Worm (Caenorhabditis elegans) whole organism, mixed stage, embryonic: ENCODE measurements around the gene F10E9.12.

Source experiments
- M03D4.4 ChIP-seq: sonication (generic microtip); optimal IDR thresholded peaks from 2 replicates; lab custom pipeline; 2017; ENCODE audit warnings: mild to moderate bottlenecking, missing genetic modification characterization, missing compliant biosample characterization
- bed-3 ChIP-seq: fragments of 200-800 bp; sonication (Bioruptor generic); optimal IDR thresholded peaks from 3 replicates; lab custom pipeline; 2018; ENCODE audit warnings: mild to moderate bottlenecking, missing genetic modification characterization, moderate library complexity, missing compliant biosample characterization
- blmp-1 ChIP-seq: fragments of 150-350 bp; optimal IDR thresholded peaks from 2 replicates; lab custom pipeline; 2014; ENCODE audit warnings: missing biosample characterization, missing genetic modification characterization
- ceh-39 ChIP-seq: fragments of 150-350 bp; optimal IDR thresholded peaks from 2 replicates; lab custom pipeline; 2014; ENCODE audit warnings: missing biosample characterization, missing genetic modification characterization
- ceh-43 ChIP-seq: fragments of 200-800 bp; sonication (Bioruptor generic); optimal IDR thresholded peaks from 2 replicates; lab custom pipeline; 2018; ENCODE audit warnings: mild to moderate bottlenecking, missing genetic modification characterization, moderate library complexity, missing compliant biosample characterization
- ceh-83 ChIP-seq: fragments of 200-800 bp; sonication (Bioruptor generic); optimal IDR thresholded peaks from 2 replicates; lab custom pipeline; 2018; ENCODE audit warnings: mild to moderate bottlenecking, missing genetic modification characterization, missing compliant biosample characterization
- ces-1 ChIP-seq: fragments of 150-350 bp; optimal IDR thresholded peaks from 2 replicates; lab custom pipeline; 2014; ENCODE audit warnings: missing biosample characterization, missing genetic modification reagents, missing genetic modification characterization
- cnd-1 ChIP-seq: fragments of 200-800 bp; sonication (Bioruptor generic); optimal IDR thresholded peaks from 2 replicates; lab custom pipeline; 2018; ENCODE audit warnings: mild to moderate bottlenecking, missing genetic modification characterization, missing compliant biosample characterization
- elt-1 ChIP-seq: sonication (generic microtip); optimal IDR thresholded peaks from 2 replicates; lab custom pipeline; 2017; ENCODE audit warnings: missing genetic modification characterization, mild to moderate bottlenecking, missing compliant biosample characterization, antibody characterized with exemption, moderate library complexity, borderline replicate concordance; ENCODE audit not compliant: insufficient read depth
- elt-3 ChIP-seq: fragments of 150-350 bp; optimal IDR thresholded peaks from 2 replicates; lab custom pipeline; 2014; ENCODE audit warnings: missing biosample characterization, missing genetic modification characterization
- flh-1 ChIP-seq: fragments of 200-800 bp; sonication (Bioruptor generic); optimal IDR thresholded peaks from 2 replicates; lab custom pipeline; 2018; ENCODE audit warnings: mild to moderate bottlenecking, missing genetic modification characterization, moderate library complexity, missing compliant biosample characterization
- ham-2 ChIP-seq: fragments of 200-800 bp; sonication (Bioruptor generic); optimal IDR thresholded peaks from 2 replicates; lab custom pipeline; 2018; ENCODE audit warnings: mild to moderate bottlenecking, missing genetic modification characterization, missing compliant biosample characterization
- hlh-1 ChIP-seq: fragments of 150-350 bp; optimal IDR thresholded peaks from 2 replicates; lab custom pipeline; 2014; ENCODE audit warnings: missing biosample characterization, missing genetic modification reagents, missing genetic modification characterization
- lin-13 ChIP-seq: fragments of 150-350 bp; optimal IDR thresholded peaks from 2 replicates; lab custom pipeline; 2014; ENCODE audit warnings: missing biosample characterization, missing genetic modification characterization
- lin-32 ChIP-seq: fragments of 200-800 bp; sonication (Bioruptor generic); optimal IDR thresholded peaks from 2 replicates; lab custom pipeline; 2018; ENCODE audit warnings: mild to moderate bottlenecking, missing genetic modification characterization, missing compliant biosample characterization
- lsy-2 ChIP-seq: fragments of 150-350 bp; optimal IDR thresholded peaks from 2 replicates; lab custom pipeline; 2014; ENCODE audit warnings: missing biosample characterization, missing genetic modification characterization
- mep-1 ChIP-seq: fragments of 150-350 bp; optimal IDR thresholded peaks from 2 replicates; lab custom pipeline; 2017; ENCODE audit warnings: missing biosample characterization, missing genetic modification reagents, missing genetic modification characterization, inconsistent platforms
- mls-2 ChIP-seq: sonication (generic microtip); optimal IDR thresholded peaks from 2 replicates; lab custom pipeline; 2016; ENCODE audit warnings: mild to moderate bottlenecking, missing genetic modification characterization, moderate library complexity, missing compliant biosample characterization
- nhr-12 ChIP-seq: fragments of 150-350 bp; optimal IDR thresholded peaks from 2 replicates; lab custom pipeline; 2014; ENCODE audit warnings: missing biosample characterization, missing genetic modification characterization
- nhr-2 ChIP-seq: fragments of 150-350 bp; optimal IDR thresholded peaks from 2 replicates; lab custom pipeline; 2014; ENCODE audit warnings: missing biosample characterization, missing genetic modification characterization
- nhr-237 ChIP-seq: fragments of 150-350 bp; optimal IDR thresholded peaks from 2 replicates; lab custom pipeline; 2014; ENCODE audit warnings: missing biosample characterization, missing genetic modification characterization
- nhr-28 ChIP-seq: fragments of 150-350 bp; optimal IDR thresholded peaks from 2 replicates; lab custom pipeline; 2014; ENCODE audit warnings: missing biosample characterization, missing genetic modification characterization
- nhr-76 ChIP-seq: sonication (generic microtip); optimal IDR thresholded peaks from 2 replicates; lab custom pipeline; 2017; ENCODE audit warnings: missing biosample characterization, missing genetic modification characterization
- sptf-1 ChIP-seq: sonication (generic microtip); optimal IDR thresholded peaks from 2 replicates; lab custom pipeline; 2017; ENCODE audit warnings: mild to moderate bottlenecking, missing genetic modification characterization, moderate library complexity, missing compliant biosample characterization
- unc-120 ChIP-seq: sonication (generic microtip); optimal IDR thresholded peaks from 2 replicates; lab custom pipeline; 2017; ENCODE audit warnings: missing genetic modification characterization, missing compliant biosample characterization; ENCODE audit not compliant: poor library complexity, severe bottlenecking
- unc-39 ChIP-seq: fragments of 150-350 bp; optimal IDR thresholded peaks from 2 replicates; lab custom pipeline; 2014; ENCODE audit warnings: missing biosample characterization, missing genetic modification characterization
- unc-62 ChIP-seq: fragments of 150-350 bp; optimal IDR thresholded peaks from 2 replicates; lab custom pipeline; 2014; ENCODE audit warnings: missing biosample characterization, missing genetic modification reagents, missing genetic modification characterization
- zip-8 ChIP-seq: fragments of 150-350 bp; optimal IDR thresholded peaks from 2 replicates; lab custom pipeline; 2014; ENCODE audit warnings: missing biosample characterization, missing genetic modification characterization
- ztf-11 ChIP-seq: fragments of 150-350 bp; optimal IDR thresholded peaks from 2 replicates; lab custom pipeline; 2014; ENCODE audit warnings: missing biosample characterization, missing genetic modification characterization

Gene F10E9.12

ce11 chrIII:8287519-8287918 lies 36.8 kb upstream of the F10E9.12 start:
- TF ChIP-seq blmp-1 (tag; lab: Kevin White, UChicago) (no peak), unc-120 (tag; lab: Kevin White, UChicago) (peak; percentile 66), nhr-28 (no peak), sptf-1 (tag; lab: Kevin White, UChicago) (peak; percentile 27), ceh-39 (no peak)
- TF ChIP-seq, all 35 proteins: peak for 2

ce11 chrIII:8289181-8289580 lies 35.2 kb upstream of the F10E9.12 start:
- TF ChIP-seq zip-8 (tag; lab: Kevin White, UChicago), result no peak
- TF ChIP-seq ceh-83 (GFP tag; lab: Kevin White, UChicago), result no peak
- no peak for TF ChIP-seq ceh-43 (GFP tag; lab: Kevin White, UChicago)
- TF ChIP-seq blmp-1 (tag; lab: Kevin White, UChicago), result no peak
- peak; percentile 43 for TF ChIP-seq elt-1 (tag; lab: Kevin White, UChicago)
- TF ChIP-seq ces-1 (GFP tag; lab: Kevin White, UChicago), result peak; percentile 95
- TF ChIP-seq, all 35 proteins: peak for 2

- TF ChIP-seq unc-62 (GFP tag; lab: Kevin White, UChicago) (peak; percentile 11), elt-3 (tag; lab: Kevin White, UChicago) (peak; percentile 22), elt-1 (tag; lab: Kevin White, UChicago) (peak; percentile 11), hlh-1 (tag; lab: Kevin White, UChicago) (no peak)
Observed at ce11 chrIII:8291268-8292032, 32.9 kb upstream of the F10E9.12 start.

ce11 chrIII:8293260-8293659 lies 31.1 kb upstream of the F10E9.12 start:
- TF ChIP-seq blmp-1 (tag; lab: Kevin White, UChicago) (peak; percentile 44), nhr-237 (tag; lab: Kevin White, UChicago) (no peak), nhr-76 (tag; lab: Kevin White, UChicago) (no peak), ces-1 (GFP tag; lab: Kevin White, UChicago) (no peak), flh-1 (GFP tag; lab: Kevin White, UChicago) (no peak), mep-1 (tag; lab: Kevin White, UChicago) (no peak), elt-3 (tag; lab: Kevin White, UChicago) (no peak), unc-62 (GFP tag; lab: Kevin White, UChicago) (peak; percentile 77), elt-1 (tag; lab: Kevin White, UChicago) (no peak), lsy-2 (no peak), M03D4.4 (tag; lab: Kevin White, UChicago) (no peak), ceh-39 (no peak), ham-2 (no peak), lin-13 (tag; lab: Kevin White, UChicago) (no peak), zip-8 (tag; lab: Kevin White, UChicago) (peak; percentile 13), lin-32 (GFP tag; lab: Kevin White, UChicago) (no peak), bed-3 (no peak), unc-39 (no peak), nhr-2 (tag; lab: Kevin White, UChicago) (no peak), ztf-11 (no peak), ceh-43 (GFP tag; lab: Kevin White, UChicago) (no peak), nhr-12 (tag; lab: Kevin White, UChicago) (no peak)

- TF ChIP-seq flh-1 (GFP tag; lab: Kevin White, UChicago) (no peak), unc-62 (GFP tag; lab: Kevin White, UChicago) (peak; percentile 3), cnd-1 (tag; lab: Kevin White, UChicago) (peak; percentile 79), ceh-43 (GFP tag; lab: Kevin White, UChicago) (no peak), sptf-1 (tag; lab: Kevin White, UChicago) (peak; percentile 35), mls-2 (peak; percentile 24), nhr-2 (tag; lab: Kevin White, UChicago) (peak; percentile 90), zip-8 (tag; lab: Kevin White, UChicago) (peak; percentile 93), elt-3 (tag; lab: Kevin White, UChicago) (no peak), elt-1 (tag; lab: Kevin White, UChicago) (no peak), M03D4.4 (tag; lab: Kevin White, UChicago) (no peak)
Observed at ce11 chrIII:8298216-8298920, 26.0 kb upstream of the F10E9.12 start.
